Worm (Caenorhabditis elegans) whole organism, midembryonic: Measurements from ENCODE around the gene emb-30.
A peak's percentile ranks its signal among the peaks of the same experiment; 100 is the strongest.
"Not testable (repeated sequence)": the region's sequence is repeated elsewhere in the genome, so short reads cannot be mapped to it uniquely, and the experiment has no call there.

ENCODE experiments used
- T22C8.4 ChIP-seq: fragments of 200-800 bp; sonication (Bioruptor generic); IDR thresholded peaks from 2 replicates; pipeline ENCODE4 v1.3.6; 2022; ENCODE audit warnings: missing genetic modification characterization, missing compliant biosample characterization
- cog-1 ChIP-seq: sonication (generic microtip); optimal IDR thresholded peaks from 2 replicates; lab custom pipeline; 2016; ENCODE audit warnings: missing genetic modification characterization, missing compliant biosample characterization
- flt-1 ChIP-seq: fragments of 200-800 bp; sonication (Bioruptor generic); IDR thresholded peaks from 2 replicates; pipeline ENCODE4 v1.3.6; 2022; ENCODE audit warnings: missing genetic modification characterization, missing compliant biosample characterization
- klf-2 ChIP-seq: fragments of 200-800 bp; sonication (Bioruptor generic); conservative IDR thresholded peaks from 2 replicates; pipeline ENCODE4 v1.3.6; 2022; ENCODE audit warnings: missing genetic modification reagents, missing genetic modification characterization, missing compliant biosample characterization
- med-1 ChIP-seq: sonication (generic microtip); optimal IDR thresholded peaks from 2 replicates; lab custom pipeline; 2017; ENCODE audit warnings: missing genetic modification characterization, mild to moderate bottlenecking, missing compliant biosample characterization, antibody characterized with exemption, missing genetic modification reagents; ENCODE audit not compliant: insufficient read depth
- ref-1 ChIP-seq: fragments of 200-800 bp; sonication (Bioruptor generic); conservative IDR thresholded peaks from 2 replicates; pipeline ENCODE4 v1.3.6; 2022; ENCODE audit warnings: missing genetic modification reagents, missing genetic modification characterization, missing compliant biosample characterization
- tab-1 ChIP-seq: fragments of 200-800 bp; sonication (Bioruptor generic); IDR thresholded peaks from 2 replicates; pipeline ENCODE4 v1.3.6; 2022; ENCODE audit warnings: missing genetic modification characterization, missing compliant biosample characterization
- ztf-23 ChIP-seq: fragments of 200-800 bp; sonication (Bioruptor generic); IDR thresholded peaks from 2 replicates; pipeline ENCODE4 v1.3.6; 2022; ENCODE audit warnings: missing genetic modification reagents, missing genetic modification characterization, missing compliant biosample characterization
- ztf-29 ChIP-seq: fragments of 200-800 bp; sonication (Bioruptor generic); IDR thresholded peaks from 2 replicates; pipeline ENCODE4 v1.3.6; 2022; ENCODE audit warnings: missing genetic modification reagents, missing genetic modification characterization, missing compliant biosample characterization

Gene emb-30

ce11 chrIII:9439399-9439798, 1.9 kb downstream of the emb-30 start, which contains the start of gene F54C8.1:
F54C8.1 (plus strand) TSS chrIII:9439699.
- no peak for TF ChIP-seq klf-2 (GFP tag; lab: Robert Waterston, UW)
- TF ChIP-seq ref-1, result no peak
- TF ChIP-seq cog-1 (tag; lab: Kevin White, UChicago), result no peak
- no peak for TF ChIP-seq T22C8.4
- no peak for TF ChIP-seq med-1
- TF ChIP-seq ztf-23 (GFP tag; lab: Robert Waterston, UW), result no peak
- no peak for TF ChIP-seq tab-1 (GFP tag; lab: Robert Waterston, UW)
- TF ChIP-seq ztf-29 (GFP tag; lab: Robert Waterston, UW), result no peak
- no peak for TF ChIP-seq flt-1 (GFP tag; lab: Robert Waterston, UW)

ce11 chrIII:9434999-9435398, 6.3 kb downstream of the emb-30 start:
- no peak for TF ChIP-seq ztf-23 (GFP tag; lab: Robert Waterston, UW)
- TF ChIP-seq T22C8.4, result no peak
- no peak for TF ChIP-seq ref-1
- TF ChIP-seq ztf-29 (GFP tag; lab: Robert Waterston, UW), result no peak
- no peak for TF ChIP-seq klf-2 (GFP tag; lab: Robert Waterston, UW)
- TF ChIP-seq med-1, result no peak
- TF ChIP-seq cog-1 (tag; lab: Kevin White, UChicago), result no peak
- no peak for TF ChIP-seq flt-1 (GFP tag; lab: Robert Waterston, UW)
- no peak for TF ChIP-seq tab-1 (GFP tag; lab: Robert Waterston, UW)

ce11 chrIII:9433576-9434107, 7.6 kb downstream of the emb-30 start, which contains the start of gene cpar-1:
cpar-1 (plus strand) TSS chrIII:9434057.
- TF ChIP-seq ztf-23 (GFP tag; lab: Robert Waterston, UW), result no peak
- no peak for TF ChIP-seq klf-2 (GFP tag; lab: Robert Waterston, UW)
- no peak for TF ChIP-seq ztf-29 (GFP tag; lab: Robert Waterston, UW)
- no peak for TF ChIP-seq T22C8.4
- TF ChIP-seq ref-1, result no peak

ce11 chrIII:9426301-9426700, 15.0 kb downstream of the emb-30 start, which contains the start of gene T26G10.5:
T26G10.5 (minus strand) TSS chrIII:9426401.
- TF ChIP-seq ztf-23 (GFP tag; lab: Robert Waterston, UW) (no peak), ztf-29 (GFP tag; lab: Robert Waterston, UW) (no peak), klf-2 (GFP tag; lab: Robert Waterston, UW) (no peak), ref-1 (no peak), T22C8.4 (no peak), cog-1 (tag; lab: Kevin White, UChicago) (no peak)

ce11 chrIII:9420231-9420630, 21.0 kb downstream of the emb-30 start, which contains the start of gene T26G10.4:
T26G10.4 (plus strand) TSS chrIII:9420531.
- not testable (repeated sequence) for TF ChIP-seq cog-1 (tag; lab: Kevin White, UChicago); tab-1 (GFP tag; lab: Robert Waterston, UW); T22C8.4

ce11 chrIII:9413340-9413739, 27.9 kb downstream of the emb-30 start, which contains the start of gene T26G10.3:
T26G10.3 (minus strand) TSS chrIII:9413440.
- TF ChIP-seq ztf-29 (GFP tag; lab: Robert Waterston, UW) (no peak), ztf-23 (GFP tag; lab: Robert Waterston, UW) (no peak), T22C8.4 (no peak), flt-1 (GFP tag; lab: Robert Waterston, UW) (no peak), tab-1 (GFP tag; lab: Robert Waterston, UW) (no peak), ref-1 (no peak), cog-1 (tag; lab: Kevin White, UChicago) (no peak), med-1 (no peak), klf-2 (GFP tag; lab: Robert Waterston, UW) (no peak)

ce11 chrIII:9408304-9408703, 33.0 kb downstream of the emb-30 start:
- TF ChIP-seq tab-1 (GFP tag; lab: Robert Waterston, UW), result 0 out of 2 replicates have a peak, but pooled peaks have one; percentile 45

- TF ChIP-seq ztf-29 (GFP tag; lab: Robert Waterston, UW), result no peak
- no peak for TF ChIP-seq med-1
- TF ChIP-seq T22C8.4, result no peak
- TF ChIP-seq cog-1 (tag; lab: Kevin White, UChicago), result no peak
- peak; percentile 47; the same call in 1 of the 2 replicates for TF ChIP-seq ztf-23 (GFP tag; lab: Robert Waterston, UW)
- TF ChIP-seq ref-1, result no peak
- no peak for TF ChIP-seq flt-1 (GFP tag; lab: Robert Waterston, UW)
- no peak for TF ChIP-seq tab-1 (GFP tag; lab: Robert Waterston, UW)
Measured at ce11 chrIII:9406600-9406999, 34.7 kb downstream of the emb-30 start, which contains the start of gene T26G10.1. T26G10.1 (minus strand) TSS chrIII:9406641.

- TF ChIP-seq klf-2 (GFP tag; lab: Robert Waterston, UW) (no peak), ref-1 (no peak)
Measured at ce11 chrIII:9401036-9401435, 40.2 kb downstream of the emb-30 start, which contains the start of gene nlp-48. nlp-48 (minus strand) TSS chrIII:9401136.

ce11 chrIII:9393114-9393780, 48.0 kb downstream of the emb-30 start, which contains the start of the genes gpr-2 and rgr-1:
gpr-2 (minus strand) TSS chrIII:9393164.
rgr-1 (plus strand) TSS chrIII:9393730.
- TF ChIP-seq ztf-23 (GFP tag; lab: Robert Waterston, UW), result no peak
- TF ChIP-seq flt-1 (GFP tag; lab: Robert Waterston, UW), result no peak
- TF ChIP-seq klf-2 (GFP tag; lab: Robert Waterston, UW), result no peak
- no peak for TF ChIP-seq med-1
- no peak for TF ChIP-seq cog-1 (tag; lab: Kevin White, UChicago)
- TF ChIP-seq T22C8.4, result no peak
- TF ChIP-seq ztf-29 (GFP tag; lab: Robert Waterston, UW), result no peak
- no peak for TF ChIP-seq ref-1
- no peak for TF ChIP-seq tab-1 (GFP tag; lab: Robert Waterston, UW)
